Worm (Caenorhabditis elegans) whole organism, early embryonic: ENCODE measurements around the gene far-6.

ENCODE experiments used
- B0310.2 ChIP-seq: sonication (generic microtip); optimal IDR thresholded peaks from 2 replicates; lab custom pipeline; 2016; ENCODE audit warnings: mild to moderate bottlenecking, missing genetic modification characterization, missing compliant biosample characterization
- F13C5.2 ChIP-seq: sonication (generic microtip); optimal IDR thresholded peaks from 2 replicates; lab custom pipeline; 2017; ENCODE audit warnings: mild to moderate bottlenecking, missing genetic modification characterization, inconsistent platforms, missing compliant biosample characterization
- aly-1 ChIP-seq: sonication (generic microtip); optimal IDR thresholded peaks from 2 replicates; lab custom pipeline; 2016; ENCODE audit warnings: missing genetic modification characterization, missing compliant biosample characterization
- ama-1 ChIP-seq: fragments of 150-350 bp; optimal IDR thresholded peaks from 2 replicates; lab custom pipeline; 2014
- ceh-13 ChIP-seq: fragments of 200-800 bp; sonication (Bioruptor generic); optimal IDR thresholded peaks from 2 replicates; lab custom pipeline; 2018; ENCODE audit warnings: mild to moderate bottlenecking, missing genetic modification characterization, missing compliant biosample characterization
- ceh-36 ChIP-seq: sonication (generic microtip); optimal IDR thresholded peaks from 2 replicates; lab custom pipeline; 2016; ENCODE audit warnings: missing genetic modification characterization, inconsistent platforms, missing compliant biosample characterization
- ets-7 ChIP-seq: sonication (generic microtip); optimal IDR thresholded peaks from 2 replicates; lab custom pipeline; 2016; ENCODE audit warnings: missing genotype, missing genetic modification characterization, missing compliant biosample characterization
- flt-1 ChIP-seq: fragments of 200-800 bp; sonication (Bioruptor generic); IDR thresholded peaks from 2 replicates; pipeline ENCODE4 v1.3.6; 2022; ENCODE audit warnings: missing genetic modification characterization, missing compliant biosample characterization
- hmbx-1 ChIP-seq: sonication (generic microtip); optimal IDR thresholded peaks from 2 replicates; lab custom pipeline; 2016; ENCODE audit warnings: mild to moderate bottlenecking, missing genetic modification characterization, missing compliant biosample characterization
- hmg-4 ChIP-seq: fragments of 200-800 bp; sonication (Bioruptor generic); optimal IDR thresholded peaks from 2 replicates; lab custom pipeline; 2018; ENCODE audit warnings: mild to moderate bottlenecking, missing genetic modification characterization, missing compliant biosample characterization
- hnd-1 ChIP-seq: sonication (generic microtip); optimal IDR thresholded peaks from 2 replicates; lab custom pipeline; 2016; ENCODE audit warnings: missing genetic modification characterization, missing compliant biosample characterization
- pes-1 ChIP-seq: fragments of 200-800 bp; sonication (Bioruptor generic); IDR thresholded peaks from 2 replicates; pipeline ENCODE4 v1.3.6; 2022; ENCODE audit warnings: missing genetic modification reagents, missing genetic modification characterization, missing compliant biosample characterization
- scrt-1 ChIP-seq: fragments of 200-800 bp; sonication (Bioruptor generic); IDR thresholded peaks from 2 replicates; pipeline ENCODE4 v1.3.6; 2022; ENCODE audit warnings: missing genetic modification characterization, missing compliant biosample characterization
- sea-1 ChIP-seq: fragments of 200-800 bp; sonication (Bioruptor generic); conservative IDR thresholded peaks from 2 replicates; pipeline ENCODE4 v1.3.6; 2022; ENCODE audit warnings: missing genetic modification characterization, missing compliant biosample characterization
- tbx-11 ChIP-seq: fragments of 200-800 bp; sonication (Bioruptor generic); IDR thresholded peaks from 2 replicates; pipeline ENCODE4 v1.3.6; 2022; ENCODE audit warnings: missing genetic modification characterization, missing compliant biosample characterization
- tbx-37 ChIP-seq: fragments of 200-800 bp; sonication (Bioruptor generic); conservative IDR thresholded peaks from 2 replicates; pipeline ENCODE4 v1.3.6; 2022; ENCODE audit warnings: missing genetic modification reagents, missing genetic modification characterization, missing compliant biosample characterization
- tra-4 ChIP-seq: sonication (generic microtip); optimal IDR thresholded peaks from 2 replicates; lab custom pipeline; 2017; ENCODE audit warnings: missing genetic modification characterization, missing compliant biosample characterization

The far-6 gene

ce11 chrIV:13300591-13300990, 27.6 kb upstream of the far-6 start, which contains the start of gene csn-6:
Gene csn-6 (plus strand): TSS chrIV:13300824.
- TF ChIP-seq flt-1 = no peak
- TF ChIP-seq ets-7 (tag; lab: Kevin White, UChicago) = no peak

DNA sequence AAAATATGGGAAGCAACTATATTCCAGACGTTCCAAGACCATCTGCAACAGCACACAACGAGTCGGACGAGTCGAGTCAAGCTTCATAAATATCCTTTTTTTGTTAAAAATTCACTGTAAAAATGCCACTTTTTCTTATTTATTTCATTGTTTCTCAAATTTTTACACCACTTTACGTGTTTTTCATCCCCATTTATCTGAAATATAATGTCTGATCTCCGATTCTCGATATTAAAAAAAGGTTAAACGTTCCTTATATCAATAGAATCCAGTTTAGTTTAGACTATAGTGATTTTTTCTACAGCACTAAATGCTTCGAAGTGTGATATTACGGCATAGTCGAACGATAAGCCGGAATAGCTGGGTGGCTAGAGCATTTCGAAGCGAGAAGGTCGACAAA, 24.7 kb upstream of the far-6 start, which contains the start of gene Y67H2A.7:
Gene Y67H2A.7, plus strand, starts transcription at position 301 of the 400 bp plus-strand sequence.
- no peak for TF ChIP-seq tbx-37

ce11 chrIV:13304786-13305185, 23.4 kb upstream of the far-6 start:
- TF ChIP-seq B0310.2 (tag; lab: Kevin White, UChicago) (no peak), hmg-4 (GFP tag; lab: Kevin White, UChicago) (no peak), flt-1 (no peak), hmbx-1 (no peak), pes-1 (GFP tag; lab: Robert Waterston, UW) (no peak), tra-4 (no peak)

- no peak for TF ChIP-seq ets-7 (tag; lab: Kevin White, UChicago)
- TF ChIP-seq ama-1 (lab: Kevin White, UChicago) = no peak
- no peak for TF ChIP-seq sea-1
Measured at ce11 chrIV:13309636-13310035, 18.5 kb upstream of the far-6 start.

DNA sequence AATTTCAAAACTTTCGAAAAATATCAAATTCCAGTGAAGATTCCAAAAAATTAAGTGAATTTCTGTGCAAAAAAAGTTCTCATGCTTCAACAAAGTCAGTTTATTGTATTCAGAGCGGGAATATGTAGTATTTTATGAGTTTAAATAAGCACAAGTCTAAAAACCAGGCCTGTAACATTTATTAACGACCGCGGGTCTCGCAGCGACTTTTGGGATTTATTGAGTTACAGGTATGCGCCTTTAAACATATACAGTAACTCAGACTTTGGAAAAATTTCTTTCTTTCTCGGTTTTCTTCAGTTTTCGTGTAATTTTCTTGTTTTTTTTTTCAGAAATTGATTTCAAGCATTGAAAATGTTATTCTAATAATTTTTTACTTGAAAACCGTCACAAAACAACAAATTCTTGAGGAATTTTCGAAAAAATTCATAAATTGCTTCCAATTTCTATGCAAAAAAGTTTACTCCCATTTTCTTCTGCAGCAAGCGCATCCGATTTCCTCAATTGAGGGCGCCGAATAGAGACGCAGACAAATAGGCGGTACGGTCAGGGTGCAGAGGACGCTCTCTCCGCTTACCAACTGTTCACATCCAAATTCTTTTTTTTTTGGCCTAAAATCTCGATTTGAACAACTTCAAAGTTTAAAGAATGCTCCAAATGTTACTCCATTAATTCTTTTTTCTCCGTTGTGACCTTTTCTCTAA, 16.7 kb upstream of the far-6 start:
- TF ChIP-seq sea-1 (no peak), ceh-36 (tag; lab: Kevin White, UChicago) (no peak), ceh-13 (GFP tag; lab: Kevin White, UChicago) (no peak), ets-7 (tag; lab: Kevin White, UChicago) (no peak), hmbx-1 (no peak), hnd-1 (tag; lab: Kevin White, UChicago) (no peak), tbx-37 (no peak)

- TF ChIP-seq F13C5.2 (tag; lab: Kevin White, UChicago) (no peak), ceh-13 (GFP tag; lab: Kevin White, UChicago) (no peak), B0310.2 (tag; lab: Kevin White, UChicago) (no peak), tbx-11 (GFP tag; lab: Robert Waterston, UW) (no peak), hnd-1 (tag; lab: Kevin White, UChicago) (no peak)
Measured at ce11 chrIV:13313156-13313555, 15.0 kb upstream of the far-6 start.

ce11 chrIV:13314181-13314580, 14.0 kb upstream of the far-6 start:
- TF ChIP-seq ceh-36 (tag; lab: Kevin White, UChicago) = no peak

DNA sequence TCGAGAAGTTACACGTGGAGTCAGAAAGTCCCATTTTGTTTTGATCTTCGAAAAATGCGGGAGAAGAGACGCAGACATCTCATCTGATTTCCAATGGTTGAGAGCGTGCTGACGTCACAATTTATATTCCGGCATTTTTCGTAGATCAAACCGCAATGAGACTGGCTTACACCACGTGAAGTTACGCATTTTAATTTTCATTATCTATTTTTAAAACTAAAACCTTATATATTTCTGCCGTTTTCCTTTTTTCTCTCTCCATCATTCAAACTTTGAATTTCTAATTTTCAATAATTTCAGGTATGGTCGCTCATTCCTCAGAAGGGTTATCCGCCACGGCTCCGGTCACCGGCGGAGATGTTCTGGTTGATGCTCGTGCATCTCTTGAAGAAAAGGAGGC, 12.8 kb upstream of the far-6 start, which contains the start of gene fat-1:
Gene fat-1, plus strand, starts transcription at position 301 of the 400 bp plus-strand sequence.
- no peak for TF ChIP-seq ets-7 (tag; lab: Kevin White, UChicago)
- TF ChIP-seq B0310.2 (tag; lab: Kevin White, UChicago) = no peak
- TF ChIP-seq F13C5.2 (tag; lab: Kevin White, UChicago) = no peak
- no peak for TF ChIP-seq ceh-13 (GFP tag; lab: Kevin White, UChicago)
- no peak for TF ChIP-seq ama-1 (lab: Kevin White, UChicago)
- no peak for TF ChIP-seq hnd-1 (tag; lab: Kevin White, UChicago)
- TF ChIP-seq aly-1 (tag; lab: Kevin White, UChicago) = no peak
- TF ChIP-seq flt-1 = no peak
- no peak for TF ChIP-seq scrt-1 (GFP tag; lab: Robert Waterston, UW)
- TF ChIP-seq tbx-37 = no peak
- TF ChIP-seq hmg-4 (GFP tag; lab: Kevin White, UChicago) = no peak
- TF ChIP-seq pes-1 (GFP tag; lab: Robert Waterston, UW) = no peak
- TF ChIP-seq sea-1 = no peak
- no peak for TF ChIP-seq tbx-11 (GFP tag; lab: Robert Waterston, UW)
- TF ChIP-seq hmbx-1 = no peak
- no peak for TF ChIP-seq tra-4

DNA sequence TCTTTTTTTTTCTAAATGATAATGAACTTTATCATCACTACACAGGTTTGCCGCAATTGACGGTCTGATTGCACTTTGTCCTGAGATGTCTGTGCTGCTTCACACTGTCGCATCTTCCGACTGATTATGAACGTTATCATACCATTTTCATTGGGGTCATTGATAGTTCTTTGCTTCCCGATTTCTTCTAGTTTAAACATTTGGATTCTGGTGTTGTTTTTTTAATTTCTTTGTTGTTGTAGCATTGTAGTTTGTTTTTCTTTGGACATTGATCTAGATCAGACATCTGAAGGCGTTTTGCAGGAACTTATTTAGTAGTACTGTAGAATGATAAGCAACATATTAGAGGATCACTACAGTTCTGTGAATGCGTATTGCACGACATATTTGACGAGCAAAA, 9.4 kb upstream of the far-6 start:
- TF ChIP-seq ama-1 (lab: Kevin White, UChicago) (no peak), hmg-4 (GFP tag; lab: Kevin White, UChicago) (no peak), ceh-36 (tag; lab: Kevin White, UChicago) (no peak), hnd-1 (tag; lab: Kevin White, UChicago) (no peak), tra-4 (no peak), scrt-1 (GFP tag; lab: Robert Waterston, UW) (no peak), flt-1 (no peak), F13C5.2 (tag; lab: Kevin White, UChicago) (no peak), aly-1 (tag; lab: Kevin White, UChicago) (no peak), ets-7 (tag; lab: Kevin White, UChicago) (no peak), tbx-11 (GFP tag; lab: Robert Waterston, UW) (no peak), B0310.2 (tag; lab: Kevin White, UChicago) (no peak), sea-1 (no peak), pes-1 (GFP tag; lab: Robert Waterston, UW) (no peak), hmbx-1 (no peak), ceh-13 (GFP tag; lab: Kevin White, UChicago) (no peak), tbx-37 (no peak)
